Worm (Caenorhabditis elegans): Measurements from ENCODE around the gene col-127.

ce11 chrIV:11230069-11230468 is 35.9 kb downstream of the col-127 start, which contains the start of gene best-7:
- TF ChIP-seq pha-4 (tag; optimal IDR thresholded peaks at IDR 0.05) (no peak), unc-55 (GFP tag; optimal IDR thresholded peaks at IDR 0.05) (no peak), tbx-2 (tag; optimal IDR thresholded peaks at IDR 0.05) (no peak), ama-1 (optimal IDR thresholded peaks at IDR 0.05) (no peak), pax-1 (tag; optimal IDR thresholded peaks at IDR 0.05) (no peak), ceh-22 (tag; optimal IDR thresholded peaks at IDR 0.05) (no peak), ref-2 (tag; optimal IDR thresholded peaks at IDR 0.05) (no peak), nhr-232 (tag; optimal IDR thresholded peaks at IDR 0.05) (no peak), hlh-8 (tag; optimal IDR thresholded peaks at IDR 0.05) (no peak), pat-9 (tag; optimal IDR thresholded peaks at IDR 0.05) (no peak), zip-5 (tag; optimal IDR thresholded peaks at IDR 0.05) (no peak), ceh-48 (tag; optimal IDR thresholded peaks at IDR 0.05) (no peak)
